Worm (Caenorhabditis elegans): ENCODE measurements around the gene fbxa-88.

The fbxa-88 gene

ce11 chrV:16120922-16121321 lies 22.0 kb downstream of the fbxa-88 start, which contains the start of gene skr-3:
Gene skr-3 (plus strand): TSS chrV:16121084.
- TF ChIP-seq unc-86 (tag; optimal IDR thresholded peaks at IDR 0.05) (no peak), pat-9 (tag; optimal IDR thresholded peaks at IDR 0.05) (no peak), lim-6 (tag; optimal IDR thresholded peaks at IDR 0.05) (no peak), F13H6.1 (tag; optimal IDR thresholded peaks at IDR 0.05) (no peak), fax-1 (tag; optimal IDR thresholded peaks at IDR 0.05) (no peak), ceh-18 (tag; optimal IDR thresholded peaks at IDR 0.05) (no peak), lin-11 (tag; optimal IDR thresholded peaks at IDR 0.05) (no peak), madf-2 (tag; optimal IDR thresholded peaks at IDR 0.05) (no peak), ttx-3 (tag; optimal IDR thresholded peaks at IDR 0.05) (no peak), ama-1 (optimal IDR thresholded peaks at IDR 0.05) (no peak), ztf-16 (tag; optimal IDR thresholded peaks at IDR 0.05) (no peak), unc-55 (GFP tag; optimal IDR thresholded peaks at IDR 0.05) (no peak), elt-4 (tag; optimal IDR thresholded peaks at IDR 0.05) (no peak), T23F11.4 (GFP tag; optimal IDR thresholded peaks at IDR 0.05) (no peak), ets-4 (tag; optimal IDR thresholded peaks at IDR 0.05) (no peak), elt-2 (tag; optimal IDR thresholded peaks at IDR 0.05) (no peak)

- TF ChIP-seq pat-9 (tag; optimal IDR thresholded peaks at IDR 0.05) (no peak), ceh-2 (tag; optimal IDR thresholded peaks at IDR 0.05) (no peak), elt-2 (tag; optimal IDR thresholded peaks at IDR 0.05) (no peak), ceh-6 (GFP tag; optimal IDR thresholded peaks at IDR 0.05) (no peak), K09A11.1 (tag; optimal IDR thresholded peaks at IDR 0.05; ENCODE audit: insufficient read depth) (no peak), lin-11 (tag; optimal IDR thresholded peaks at IDR 0.05) (no peak), unc-55 (GFP tag; optimal IDR thresholded peaks at IDR 0.05) (no peak), hlh-8 (tag; optimal IDR thresholded peaks at IDR 0.05) (no peak), F13H6.1 (tag; optimal IDR thresholded peaks at IDR 0.05) (no peak)
Measured at ce11 chrV:16120499-16120898, 22.4 kb downstream of the fbxa-88 start.

ce11 chrV:16118601-16119000 lies 24.3 kb downstream of the fbxa-88 start, which contains the start of gene str-103:
Gene str-103 (minus strand): TSS chrV:16118701.
- no peak for TF ChIP-seq pag-3 (tag; optimal IDR thresholded peaks at IDR 0.05; ENCODE audit: borderline replicate concordance)
- no peak for TF ChIP-seq ceh-24 (tag; optimal IDR thresholded peaks at IDR 0.05)
- TF ChIP-seq ets-4 (tag; optimal IDR thresholded peaks at IDR 0.05): no peak

ce11 chrV:16115381-16115780 lies 27.5 kb downstream of the fbxa-88 start, which contains the start of gene str-25:
Gene str-25 (plus strand): TSS chrV:16115681.
- TF ChIP-seq madf-2 (tag; optimal IDR thresholded peaks at IDR 0.05): no peak
- no peak for TF ChIP-seq sox-2 (GFP tag; IDR thresholded peaks at IDR 0.05)
- TF ChIP-seq rnt-1 (tag; optimal IDR thresholded peaks at IDR 0.05): no peak
- no peak for TF ChIP-seq tbx-7 (tag; optimal IDR thresholded peaks at IDR 0.05)
- TF ChIP-seq K09A11.1 (tag; optimal IDR thresholded peaks at IDR 0.05; ENCODE audit: insufficient read depth): no peak
- no peak for TF ChIP-seq ceh-18 (tag; optimal IDR thresholded peaks at IDR 0.05)
- no peak for TF ChIP-seq C38D4.7 (GFP tag; optimal IDR thresholded peaks at IDR 0.05)
- no peak for TF ChIP-seq ceh-2 (tag; optimal IDR thresholded peaks at IDR 0.05)
- no peak for TF ChIP-seq elt-2 (tag; optimal IDR thresholded peaks at IDR 0.05)
- TF ChIP-seq ceh-48 (tag; optimal IDR thresholded peaks at IDR 0.05): no peak
- no peak for TF ChIP-seq eyg-1 (tag; optimal IDR thresholded peaks at IDR 0.05)
- TF ChIP-seq nhr-232 (tag; optimal IDR thresholded peaks at IDR 0.05): no peak
- no peak for TF ChIP-seq tbx-2 (tag; optimal IDR thresholded peaks at IDR 0.05)
- no peak for TF ChIP-seq ztf-16 (tag; optimal IDR thresholded peaks at IDR 0.05)
- no peak for TF ChIP-seq hlh-13 (GFP tag; optimal IDR thresholded peaks at IDR 0.05)
- no peak for TF ChIP-seq ceh-9 (tag; optimal IDR thresholded peaks at IDR 0.05)

ce11 chrV:16114237-16114636 lies 28.7 kb downstream of the fbxa-88 start, which contains the start of gene srxa-16:
Gene srxa-16 (minus strand): TSS chrV:16114337.
- TF ChIP-seq lin-11 (tag; optimal IDR thresholded peaks at IDR 0.05) (no peak), elt-4 (tag; optimal IDR thresholded peaks at IDR 0.05) (no peak), ceh-30 (tag; optimal IDR thresholded peaks at IDR 0.05) (no peak), pha-2 (tag; optimal IDR thresholded peaks at IDR 0.05) (no peak), ceh-24 (tag; optimal IDR thresholded peaks at IDR 0.05) (no peak), hlh-13 (GFP tag; optimal IDR thresholded peaks at IDR 0.05) (no peak), unc-86 (tag; optimal IDR thresholded peaks at IDR 0.05) (no peak), pax-1 (tag; optimal IDR thresholded peaks at IDR 0.05) (no peak), nfya-1 (tag; optimal IDR thresholded peaks at IDR 0.05) (no peak), pag-3 (tag; optimal IDR thresholded peaks at IDR 0.05; ENCODE audit: borderline replicate concordance) (no peak), sox-4 (tag; optimal IDR thresholded peaks at IDR 0.05) (no peak), pros-1 (tag; optimal IDR thresholded peaks at IDR 0.05) (no peak), ceh-9 (tag; optimal IDR thresholded peaks at IDR 0.05) (no peak)
